Fruit fly (Drosophila melanogaster): ENCODE measurements around the gene CG5664.

CG5664 gene

dm6 chr3L:21433098-21433497 is 8.1 kb downstream of the CG5664 start, which contains the start of the genes barc and Aef1 (continued):
- peak; percentile 18 for TF ChIP-seq HHEX (GFP tag; optimal IDR thresholded peaks at IDR 0.05)
- peak; percentile 94 for TF ChIP-seq lilli (GFP tag; optimal IDR thresholded peaks at IDR 0.05)
- no peak for TF ChIP-seq CG18599 (GFP tag; optimal IDR thresholded peaks at IDR 0.05)
- 0 out of 2 replicates have a peak, but pooled peaks have one; percentile 7 for TF ChIP-seq aop (GFP tag; IDR thresholded peaks at IDR 0.05)
- peak; percentile 87 for TF ChIP-seq CG4820 (GFP tag; optimal IDR thresholded peaks at IDR 0.05)
- TF ChIP-seq MTF-1 (GFP tag; optimal IDR thresholded peaks at IDR 0.05; ENCODE audit: borderline replicate concordance), result no peak
- peak; percentile 64 for TF ChIP-seq D19B (GFP tag; optimal IDR thresholded peaks at IDR 0.05)
- peak; percentile 70 for TF ChIP-seq Ada2b (GFP tag; IDR thresholded peaks at IDR 0.05)
- no peak for TF ChIP-seq hkb (optimal IDR thresholded peaks at IDR 0.05)
- TF ChIP-seq hkb (GFP tag; IDR thresholded peaks at IDR 0.05), result peak; percentile 74
- TF ChIP-seq Dref (GFP tag; IDR thresholded peaks at IDR 0.05), result peak; percentile 29; the same call in 1 of the 2 replicates
- TF ChIP-seq CkIIα-i1 (GFP tag; IDR thresholded peaks at IDR 0.05), result peak; percentile 35; the same call in 1 of the 2 replicates
- peak; percentile 80 for TF ChIP-seq hbn (GFP tag; IDR thresholded peaks at IDR 0.05; ENCODE audit: partially characterized antibody)
- TF ChIP-seq dan (GFP tag; IDR thresholded peaks at IDR 0.05), result peak; percentile 84
- peak; percentile 93 for TF ChIP-seq CG31441 (GFP tag; IDR thresholded peaks at IDR 0.05)
- peak; percentile 57 for TF ChIP-seq Neu2 (GFP tag; optimal IDR thresholded peaks at IDR 0.05; ENCODE audit: borderline replicate concordance)
- peak; percentile 84 for TF ChIP-seq Oli (tag; optimal IDR thresholded peaks at IDR 0.05)
- TF ChIP-seq gcm2 (GFP tag; optimal IDR thresholded peaks at IDR 0.05), result peak; percentile 32
- TF ChIP-seq CG4617 (GFP tag; optimal IDR thresholded peaks at IDR 0.05; ENCODE audit: borderline replicate concordance), result peak; percentile 90
- peak; percentile 43 for TF ChIP-seq CG10274 (GFP tag; optimal IDR thresholded peaks at IDR 0.05)
- peak; percentile 89 for TF ChIP-seq tx (GFP tag; optimal IDR thresholded peaks at IDR 0.05)
- peak; percentile 33; the same call in 1 of the 2 replicates for TF ChIP-seq sens-2 (GFP tag; IDR thresholded peaks at IDR 0.05)
- peak; percentile 61 for TF ChIP-seq CG7271 (tag; optimal IDR thresholded peaks at IDR 0.05)
- TF ChIP-seq rib (GFP tag; IDR thresholded peaks at IDR 0.05), result peak; percentile 75
- TF ChIP-seq CG11723 (GFP tag; optimal IDR thresholded peaks at IDR 0.05), result peak; percentile 68
- peak; percentile 61 for TF ChIP-seq Spps (tag; optimal IDR thresholded peaks at IDR 0.05)
- TF ChIP-seq gro (GFP tag; optimal IDR thresholded peaks at IDR 0.05), result peak; percentile 59
- TF ChIP-seq wdn (GFP tag; IDR thresholded peaks at IDR 0.05), result peak; percentile 63; the same call in 1 of the 2 replicates
- peak; percentile 97 for TF ChIP-seq sens (GFP tag)
- peak; percentile 69; the same call in 1 of the 3 replicates for TF ChIP-seq C15 (GFP tag; IDR thresholded peaks at IDR 0.05)
- TF ChIP-seq CG13123 (GFP tag; optimal IDR thresholded peaks at IDR 0.05), result peak; percentile 78
- TF ChIP-seq CG31224 (GFP tag; IDR thresholded peaks at IDR 0.05), result peak; percentile 80
- TF ChIP-seq CG1024 (GFP tag; IDR thresholded peaks at IDR 0.05), result no peak
- TF ChIP-seq CG6175 (GFP tag; IDR thresholded peaks at IDR 0.05), result peak; percentile 71
- peak; percentile 79 for TF ChIP-seq CG10979 (tag; optimal IDR thresholded peaks at IDR 0.05)
- TF ChIP-seq CG5245 (GFP tag; optimal IDR thresholded peaks at IDR 0.05), result peak; percentile 66
- peak; percentile 86 for TF ChIP-seq ssp (GFP tag; IDR thresholded peaks at IDR 0.05)
- TF ChIP-seq inv (GFP tag; IDR thresholded peaks at IDR 0.05; ENCODE audit: partially characterized antibody), result peak; percentile 91
- TF ChIP-seq HLH54F (GFP tag; optimal IDR thresholded peaks at IDR 0.05), result peak; percentile 87
- TF ChIP-seq chm (GFP tag; IDR thresholded peaks at IDR 0.05), result no peak
- peak; percentile 86 for TF ChIP-seq sna (GFP tag; IDR thresholded peaks at IDR 0.05; ENCODE audit: partially characterized antibody)
- TF ChIP-seq fd102C (GFP tag; optimal IDR thresholded peaks at IDR 0.05), result no peak
- peak; percentile 88 for TF ChIP-seq CG34422 (GFP tag; IDR thresholded peaks at IDR 0.05)
- peak; percentile 88; the same call in 2 of the 3 replicates for TF ChIP-seq CG11093 (GFP tag; IDR thresholded peaks at IDR 0.05)
- peak; percentile 92 for TF ChIP-seq Dll (GFP tag; IDR thresholded peaks at IDR 0.05; ENCODE audit: partially characterized antibody)
- no peak for TF ChIP-seq Trl (optimal IDR thresholded peaks at IDR 0.05)
- peak; percentile 78 for TF ChIP-seq Trl (GFP tag; optimal IDR thresholded peaks at IDR 0.05)
- peak; percentile 82 for TF ChIP-seq CG11560 (tag; IDR thresholded peaks at IDR 0.05)
- no peak; the same call in 2 of the 3 replicates for TF ChIP-seq zen2 (GFP tag; IDR thresholded peaks at IDR 0.05; ENCODE audit: partially characterized antibody)
- TF ChIP-seq CG10321 (GFP tag; IDR thresholded peaks at IDR 0.05), result no peak
- peak; percentile 26 for TF ChIP-seq CG5180 (GFP tag; optimal IDR thresholded peaks at IDR 0.05)
